Fruit fly (Drosophila melanogaster): ENCODE results near the gene CG33995.

Gene CG33995

dm6 chr2L:5060952-5061478 lies 17.9 kb downstream of the CG33995 start (continued):
- TF ChIP-seq sug (tag; optimal IDR thresholded peaks at IDR 0.05) (peak; percentile 77), Hr39 (optimal IDR thresholded peaks at IDR 0.05) (no peak), CG6254 (GFP tag; optimal IDR thresholded peaks at IDR 0.05) (peak; percentile 59), disco-r (GFP tag; optimal IDR thresholded peaks at IDR 0.05) (peak; percentile 61), H2.0 (GFP tag; IDR thresholded peaks at IDR 0.05) (peak; percentile 49; the same call in 1 of the 2 replicates), esg (GFP tag; conservative IDR thresholded peaks at IDR 0.05) (peak; percentile 70), CG3407 (GFP tag; optimal IDR thresholded peaks at IDR 0.05) (peak; percentile 47), Hr51 (GFP tag; optimal IDR thresholded peaks at IDR 0.05) (peak in 1 of 2 experiments; percentile 63), lilli (GFP tag; optimal IDR thresholded peaks at IDR 0.05) (peak; percentile 88), CG17359 (tag; optimal IDR thresholded peaks at IDR 0.05) (peak; percentile 67), twi (tag; optimal IDR thresholded peaks at IDR 0.05) (no peak), Six4 (GFP tag; optimal IDR thresholded peaks at IDR 0.05) (peak; percentile 38), CHES-1-like (GFP tag; optimal IDR thresholded peaks at IDR 0.05) (peak; percentile 67), ac (GFP tag; optimal IDR thresholded peaks at IDR 0.05) (no peak), CG18011 (GFP tag; optimal IDR thresholded peaks at IDR 0.05) (peak; percentile 38), CG10209 (GFP tag; optimal IDR thresholded peaks at IDR 0.05) (peak; percentile 66), vnd (GFP tag; IDR thresholded peaks at IDR 0.05; ENCODE audit: partially characterized antibody) (no peak), CG11247 (GFP tag; IDR thresholded peaks at IDR 0.05) (peak; percentile 69), CG11695 (GFP tag; IDR thresholded peaks at IDR 0.05) (peak; percentile 84), nau (GFP tag; optimal IDR thresholded peaks at IDR 0.05) (peak; percentile 81), Adf1 (GFP tag; IDR thresholded peaks at IDR 0.05) (no peak), zfh1 (GFP tag; IDR thresholded peaks at IDR 0.05) (peak; percentile 51; the same call in 1 of the 3 replicates), BtbVII (GFP tag; optimal IDR thresholded peaks at IDR 0.05) (peak; percentile 71), CG11456 (GFP tag; IDR thresholded peaks at IDR 0.05) (peak; percentile 69; the same call in 1 of the 3 replicates), Gsc (GFP tag; IDR thresholded peaks at IDR 0.05) (no peak), Vsx1 (GFP tag; optimal IDR thresholded peaks at IDR 0.05) (peak; percentile 31), Lhr (GFP tag; optimal IDR thresholded peaks at IDR 0.05) (no peak), CG15269 (tag; optimal IDR thresholded peaks at IDR 0.05) (peak; percentile 63), Med (GFP tag) (peak; percentile 93), Fer1 (GFP tag; optimal IDR thresholded peaks at IDR 0.05) (peak; percentile 89), otp (GFP tag; IDR thresholded peaks at IDR 0.05) (peak; percentile 82), eyg (GFP tag; optimal IDR thresholded peaks at IDR 0.05) (peak; percentile 51), CG2678 (tag; optimal IDR thresholded peaks at IDR 0.05) (peak; percentile 80), Rx (GFP tag; IDR thresholded peaks at IDR 0.05) (peak; percentile 58), lmd (GFP tag; IDR thresholded peaks at IDR 0.05) (peak; percentile 63; the same call in 1 of the 2 replicates), az2 (GFP tag; optimal IDR thresholded peaks at IDR 0.05) (peak; percentile 42), CG7556 (GFP tag; optimal IDR thresholded peaks at IDR 0.05) (peak; percentile 75), CG7372 (GFP tag; IDR thresholded peaks at IDR 0.05) (no peak; the same call in 1 of the 2 replicates), ems (GFP tag; optimal IDR thresholded peaks at IDR 0.05) (peak; percentile 62), hkb (optimal IDR thresholded peaks at IDR 0.05) (no peak), hkb (GFP tag; IDR thresholded peaks at IDR 0.05) (peak; percentile 74), CG15011 (GFP tag; optimal IDR thresholded peaks at IDR 0.05) (peak; percentile 53), maf-S (GFP tag; optimal IDR thresholded peaks at IDR 0.05) (peak; percentile 71), E2f2 (GFP tag; IDR thresholded peaks at IDR 0.05) (peak; percentile 47; the same call in 1 of the 2 replicates), wek (GFP tag; optimal IDR thresholded peaks at IDR 0.05) (peak; percentile 37), her (GFP tag; optimal IDR thresholded peaks at IDR 0.05) (peak; percentile 50), D19A (tag; optimal IDR thresholded peaks at IDR 0.05) (peak; percentile 24), zen (tag; optimal IDR thresholded peaks at IDR 0.05) (no peak), insv (GFP tag; optimal IDR thresholded peaks at IDR 0.05) (peak in 1 of 2 experiments; percentile 25), sisA (GFP tag; IDR thresholded peaks at IDR 0.05) (peak; percentile 66), MBD-R2 (GFP tag; IDR thresholded peaks at IDR 0.05) (peak; percentile 47; the same call in 1 of the 2 replicates)

Measured in whole organism, embryonic.